Worm (Caenorhabditis elegans): ENCODE measurements around the gene F41C3.7.

ce11 chrII:4736585-4736984 lies 6.8 kb downstream of the F41C3.7 start:
- no peak for TF ChIP-seq dao-5 (tag; optimal IDR thresholded peaks at IDR 0.05)
- no peak for TF ChIP-seq him-1 (tag; optimal IDR thresholded peaks at IDR 0.05)
